Worm (Caenorhabditis elegans) whole organism, late embryonic: ENCODE measurements around the gene Y73B6BL.44.

Experiments used
- C38D4.7 ChIP-seq: fragments of 200-800 bp; sonication (Bioruptor generic); optimal IDR thresholded peaks from 2 replicates; lab custom pipeline; 2018; ENCODE audit warnings: mild to moderate bottlenecking, missing genetic modification characterization, moderate library complexity, missing compliant biosample characterization
- K02D7.2 ChIP-seq: sonication (generic microtip); optimal IDR thresholded peaks from 2 replicates; lab custom pipeline; 2017; ENCODE audit warnings: mild to moderate bottlenecking, missing genetic modification characterization, missing compliant biosample characterization
- T23F11.4 ChIP-seq: fragments of 200-800 bp; sonication (Bioruptor generic); optimal IDR thresholded peaks from 2 replicates; lab custom pipeline; 2018; ENCODE audit warnings: mild to moderate bottlenecking, missing genetic modification characterization, missing compliant biosample characterization
- ahr-1 ChIP-seq: sonication (generic microtip); optimal IDR thresholded peaks from 2 replicates; lab custom pipeline; 2016; ENCODE audit warnings: missing genetic modification characterization, missing compliant biosample characterization
- ceh-14 ChIP-seq: sonication (generic microtip); optimal IDR thresholded peaks from 2 replicates; lab custom pipeline; 2016; ENCODE audit warnings: missing genotype, missing genetic modification characterization, missing compliant biosample characterization
- ceh-19 ChIP-seq: fragments of 200-800 bp; sonication (Bioruptor generic); optimal IDR thresholded peaks from 2 replicates; lab custom pipeline; 2018; ENCODE audit warnings: mild to moderate bottlenecking, missing genetic modification characterization, missing compliant biosample characterization
- ceh-22 ChIP-seq: sonication (generic microtip); optimal IDR thresholded peaks from 2 replicates; lab custom pipeline; 2017; ENCODE audit warnings: missing biosample characterization, missing genetic modification characterization
- ceh-24 ChIP-seq: sonication (generic microtip); optimal IDR thresholded peaks from 2 replicates; lab custom pipeline; 2016; ENCODE audit warnings: mild to moderate bottlenecking, missing genetic modification characterization, missing compliant biosample characterization
- ceh-30 ChIP-seq: fragments of 150-350 bp; optimal IDR thresholded peaks from 2 replicates; lab custom pipeline; 2014; ENCODE audit warnings: missing biosample characterization, missing genetic modification characterization
- ceh-31 ChIP-seq: sonication (generic microtip); optimal IDR thresholded peaks from 2 replicates; lab custom pipeline; 2016; ENCODE audit warnings: missing genetic modification characterization, missing compliant biosample characterization
- ceh-34 ChIP-seq: sonication (generic microtip); optimal IDR thresholded peaks from 2 replicates; lab custom pipeline; 2016; ENCODE audit warnings: mild to moderate bottlenecking, missing genetic modification characterization, missing compliant biosample characterization
- ceh-45 ChIP-seq: fragments of 200-800 bp; sonication (Bioruptor generic); IDR thresholded peaks from 2 replicates; pipeline ENCODE4 v1.3.6; 2022; ENCODE audit warnings: missing genetic modification reagents, missing genetic modification characterization, missing compliant biosample characterization
- ceh-48 ChIP-seq: sonication (generic microtip); optimal IDR thresholded peaks from 2 replicates; lab custom pipeline; 2016; ENCODE audit warnings: missing genetic modification characterization, inconsistent platforms, missing compliant biosample characterization
- ceh-9 ChIP-seq: sonication (generic microtip); optimal IDR thresholded peaks from 2 replicates; lab custom pipeline; 2016; ENCODE audit warnings: mild to moderate bottlenecking, missing genetic modification characterization, inconsistent platforms, missing compliant biosample characterization
- che-1 ChIP-seq: sonication (generic microtip); optimal IDR thresholded peaks from 2 replicates; lab custom pipeline; 2016; ENCODE audit warnings: mild to moderate bottlenecking, missing genetic modification characterization, missing compliant biosample characterization
- dmd-4 ChIP-seq: sonication (generic microtip); optimal IDR thresholded peaks from 2 replicates; lab custom pipeline; 2016; ENCODE audit warnings: borderline replicate concordance, missing genetic modification characterization, missing compliant biosample characterization
- elt-2 ChIP-seq: sonication (generic microtip); optimal IDR thresholded peaks from 2 replicates; lab custom pipeline; 2016; ENCODE audit warnings: missing genetic modification reagents, missing genetic modification characterization, missing compliant biosample characterization
- elt-4 ChIP-seq: sonication (generic microtip); optimal IDR thresholded peaks from 2 replicates; lab custom pipeline; 2016; ENCODE audit warnings: missing genetic modification characterization, missing compliant biosample characterization
- ets-4 ChIP-seq: sonication (generic microtip); optimal IDR thresholded peaks from 2 replicates; lab custom pipeline; 2016; ENCODE audit warnings: missing genetic modification characterization, missing compliant biosample characterization
- eyg-1 ChIP-seq: sonication (generic microtip); optimal IDR thresholded peaks from 2 replicates; lab custom pipeline; 2016; ENCODE audit warnings: missing genotype, missing genetic modification characterization, missing compliant biosample characterization
- fkh-10 ChIP-seq: fragments of 150-350 bp; optimal IDR thresholded peaks from 2 replicates; lab custom pipeline; 2014; ENCODE audit warnings: missing biosample characterization, missing genetic modification reagents, missing genetic modification characterization
- hlh-13 ChIP-seq: fragments of 200-800 bp; sonication (Bioruptor generic); optimal IDR thresholded peaks from 2 replicates; lab custom pipeline; 2018; ENCODE audit warnings: mild to moderate bottlenecking, missing genetic modification characterization, missing compliant biosample characterization
- hlh-15 ChIP-seq: sonication (generic microtip); optimal IDR thresholded peaks from 2 replicates; lab custom pipeline; 2016; ENCODE audit warnings: missing genetic modification characterization, missing compliant biosample characterization
- hlh-30 ChIP-seq: sonication (generic microtip); optimal IDR thresholded peaks from 2 replicates; lab custom pipeline; 2017; ENCODE audit warnings: antibody characterized with exemption, missing genetic modification characterization, missing compliant biosample characterization; ENCODE audit not compliant: insufficient read depth
- lin-11 ChIP-seq: fragments of 200-800 bp; sonication (Bioruptor generic); optimal IDR thresholded peaks from 2 replicates; lab custom pipeline; 2018; ENCODE audit warnings: mild to moderate bottlenecking, missing genetic modification characterization, missing compliant biosample characterization
- mec-3 ChIP-seq: sonication (generic microtip); optimal IDR thresholded peaks from 2 replicates; lab custom pipeline; 2016; ENCODE audit warnings: borderline replicate concordance, missing genetic modification characterization, missing compliant biosample characterization
- nfya-1 ChIP-seq: sonication (generic microtip); optimal IDR thresholded peaks from 2 replicates; lab custom pipeline; 2017; ENCODE audit warnings: missing genetic modification characterization, mild to moderate bottlenecking, missing compliant biosample characterization, antibody characterized with exemption, moderate library complexity
- nhr-11 ChIP-seq: fragments of 150-350 bp; optimal IDR thresholded peaks from 2 replicates; lab custom pipeline; 2014; ENCODE audit warnings: missing biosample characterization, missing genetic modification characterization
- nhr-232 ChIP-seq: sonication (generic microtip); optimal IDR thresholded peaks from 2 replicates; lab custom pipeline; 2016; ENCODE audit warnings: missing genetic modification characterization, missing compliant biosample characterization
- npax-4 ChIP-seq: sonication (generic microtip); optimal IDR thresholded peaks from 2 replicates; lab custom pipeline; 2016; ENCODE audit warnings: missing genetic modification characterization, missing compliant biosample characterization
- pag-3 ChIP-seq: sonication (generic microtip); optimal IDR thresholded peaks from 2 replicates; lab custom pipeline; 2016; ENCODE audit warnings: missing compliant biosample characterization, missing genetic modification characterization, borderline replicate concordance
- pat-9 ChIP-seq: fragments of 200-800 bp; sonication (Bioruptor generic); optimal IDR thresholded peaks from 2 replicates; lab custom pipeline; 2018; ENCODE audit warnings: mild to moderate bottlenecking, missing genetic modification characterization, moderate library complexity, missing compliant biosample characterization
- pax-1 ChIP-seq: fragments of 150-350 bp; optimal IDR thresholded peaks from 2 replicates; lab custom pipeline; 2014; ENCODE audit warnings: missing biosample characterization, missing genetic modification characterization
- pha-2 ChIP-seq: sonication (generic microtip); optimal IDR thresholded peaks from 2 replicates; lab custom pipeline; 2017; ENCODE audit warnings: mild to moderate bottlenecking, missing genetic modification characterization, missing compliant biosample characterization
- pha-4 ChIP-seq: fragments of 150-350 bp; optimal IDR thresholded peaks from 2 replicates; lab custom pipeline; 2018; ENCODE audit warnings: missing biosample characterization, missing genetic modification reagents, missing genetic modification characterization
- pros-1 ChIP-seq: fragments of 150-350 bp; optimal IDR thresholded peaks from 2 replicates; lab custom pipeline; 2014; ENCODE audit warnings: missing biosample characterization, missing genetic modification reagents, missing genetic modification characterization
- rnt-1 ChIP-seq: sonication (generic microtip); optimal IDR thresholded peaks from 2 replicates; lab custom pipeline; 2016; ENCODE audit warnings: missing genetic modification characterization, missing compliant biosample characterization
- sdc-2 ChIP-seq: sonication (generic microtip); optimal IDR thresholded peaks from 2 replicates; lab custom pipeline; 2016; ENCODE audit warnings: missing genotype, missing genetic modification characterization, missing compliant biosample characterization
- sox-2 ChIP-seq: fragments of 200-800 bp; sonication (Bioruptor generic); IDR thresholded peaks from 2 replicates; pipeline ENCODE4 v1.3.6; 2022; ENCODE audit warnings: missing genetic modification reagents, missing genetic modification characterization, missing compliant biosample characterization
- tbx-2 ChIP-seq: sonication (generic microtip); optimal IDR thresholded peaks from 2 replicates; lab custom pipeline; 2016; ENCODE audit warnings: missing genetic modification characterization, missing compliant biosample characterization
- ttx-3 ChIP-seq: sonication (generic microtip); optimal IDR thresholded peaks from 2 replicates; lab custom pipeline; 2016; ENCODE audit warnings: missing genetic modification reagents, missing genetic modification characterization, missing compliant biosample characterization
- unc-42 ChIP-seq: sonication (generic microtip); optimal IDR thresholded peaks from 2 replicates; lab custom pipeline; 2016; ENCODE audit warnings: missing genotype, missing genetic modification characterization, missing compliant biosample characterization
- unc-55 ChIP-seq: sonication (generic microtip); optimal IDR thresholded peaks from 2 replicates; lab custom pipeline; 2017; ENCODE audit warnings: missing biosample characterization, missing genetic modification reagents, missing genetic modification characterization
- ztf-16 ChIP-seq: sonication (generic microtip); optimal IDR thresholded peaks from 2 replicates; lab custom pipeline; 2017; ENCODE audit warnings: missing genetic modification characterization, missing compliant biosample characterization

Gene Y73B6BL.44

ce11 chrIV:6526522-6526921 is 33.1 kb downstream of the Y73B6BL.44 start:
- no peak for TF ChIP-seq che-1
- no peak for TF ChIP-seq ceh-45 (GFP tag; lab: Robert Waterston, UW)
- no peak for TF ChIP-seq hlh-13 (GFP tag; lab: Kevin White, UChicago)
- no peak for TF ChIP-seq ztf-16
- TF ChIP-seq ceh-48 (tag; lab: Kevin White, UChicago) = no peak
- no peak for TF ChIP-seq elt-2 (tag; lab: Kevin White, UChicago)
- no peak for TF ChIP-seq sox-2 (GFP tag; lab: Robert Waterston, UW)
- no peak for TF ChIP-seq T23F11.4 (GFP tag; lab: Kevin White, UChicago)
- no peak for TF ChIP-seq pax-1 (tag; lab: Kevin White, UChicago)
- no peak for TF ChIP-seq pros-1 (tag; lab: Kevin White, UChicago)
- no peak for TF ChIP-seq elt-4 (tag; lab: Kevin White, UChicago)
- TF ChIP-seq ceh-34 (tag; lab: Kevin White, UChicago) = no peak
- TF ChIP-seq ceh-22 (tag; lab: Kevin White, UChicago) = no peak
- no peak for TF ChIP-seq unc-42
- TF ChIP-seq ttx-3 (tag; lab: Kevin White, UChicago) = no peak
- no peak for TF ChIP-seq dmd-4 (tag; lab: Kevin White, UChicago)
- no peak for TF ChIP-seq ceh-24 (tag; lab: Kevin White, UChicago)
- no peak for TF ChIP-seq npax-4 (tag; lab: Kevin White, UChicago)
- TF ChIP-seq nfya-1 (tag; lab: Kevin White, UChicago) = no peak

DNA sequence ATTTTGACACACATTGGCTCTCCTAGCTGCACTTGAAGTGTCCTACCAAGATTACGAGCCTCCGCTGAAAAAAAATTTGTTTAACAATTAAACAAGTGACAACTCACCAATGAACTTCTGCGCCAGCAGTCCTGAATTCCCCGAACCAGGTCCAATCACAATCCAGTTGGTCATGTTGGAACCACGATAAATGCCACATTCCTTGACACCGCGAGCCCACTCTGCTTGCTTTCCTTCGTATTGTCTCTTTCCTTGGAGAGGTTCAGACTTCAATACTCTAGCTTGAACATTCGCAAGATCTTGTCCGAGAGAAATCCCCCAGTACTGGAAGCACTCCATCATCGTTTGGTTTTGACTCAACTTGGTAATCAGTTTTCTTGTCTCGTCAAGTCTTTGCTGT is 34.8 kb downstream of the Y73B6BL.44 start:
- TF ChIP-seq npax-4 (tag; lab: Kevin White, UChicago) (no peak), eyg-1 (tag; lab: Kevin White, UChicago) (no peak)

- TF ChIP-seq mec-3 (tag; lab: Kevin White, UChicago) = no peak
- no peak for TF ChIP-seq tbx-2
- TF ChIP-seq unc-55 (GFP tag; lab: Kevin White, UChicago) = no peak
- TF ChIP-seq ceh-9 (tag; lab: Kevin White, UChicago) = no peak
- TF ChIP-seq ceh-31 (tag; lab: Kevin White, UChicago) = no peak
- TF ChIP-seq hlh-15 (tag; lab: Kevin White, UChicago) = no peak
- TF ChIP-seq nfya-1 (tag; lab: Kevin White, UChicago) = no peak
- TF ChIP-seq nhr-232 = no peak
- no peak for TF ChIP-seq pax-1 (tag; lab: Kevin White, UChicago)
- no peak for TF ChIP-seq rnt-1 (tag; lab: Kevin White, UChicago)
- TF ChIP-seq T23F11.4 (GFP tag; lab: Kevin White, UChicago) = no peak
- no peak for TF ChIP-seq ceh-22 (tag; lab: Kevin White, UChicago)
- no peak for TF ChIP-seq ets-4 (tag; lab: Kevin White, UChicago)
- TF ChIP-seq nhr-11 = no peak
- TF ChIP-seq ceh-48 (tag; lab: Kevin White, UChicago) = no peak
- no peak for TF ChIP-seq ceh-14 (tag; lab: Kevin White, UChicago)
- no peak for TF ChIP-seq pha-2 (tag; lab: Kevin White, UChicago)
- no peak for TF ChIP-seq K02D7.2 (tag; lab: Kevin White, UChicago)
- no peak for TF ChIP-seq sdc-2 (tag; lab: Kevin White, UChicago)
These were observed 36.4 kb downstream of the Y73B6BL.44 start for ce11 chrIV:6529832-6530231.

DNA sequence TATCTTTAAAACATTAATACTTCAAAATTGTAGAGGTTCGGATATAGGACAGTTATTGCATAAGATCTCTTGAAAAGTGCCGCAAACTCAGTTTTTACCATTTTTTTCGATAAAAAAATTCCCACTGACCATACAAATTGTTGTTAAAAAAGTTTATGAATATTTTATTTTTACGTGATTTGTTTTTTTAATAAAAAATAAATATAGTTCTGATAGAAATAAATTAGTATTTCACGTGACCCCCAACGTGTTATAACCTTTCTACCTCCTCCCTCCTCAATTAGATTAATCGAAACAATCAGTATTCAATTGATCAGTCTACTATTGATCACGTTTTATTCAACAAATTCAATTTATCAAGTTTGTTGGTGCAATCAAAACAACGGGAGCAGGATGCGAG is 38.1 kb downstream of the Y73B6BL.44 start, which contains the start of gene C01G5.4:
TSS of gene C01G5.4 (plus strand) at position 301 of the 400 bp plus-strand sequence.
- no peak for TF ChIP-seq ceh-30 (tag; lab: Kevin White, UChicago)
- no peak for TF ChIP-seq fkh-10 (GFP tag; lab: Kevin White, UChicago)
- no peak for TF ChIP-seq pha-4 (tag; lab: Kevin White, UChicago)
- no peak for TF ChIP-seq rnt-1 (tag; lab: Kevin White, UChicago)
- TF ChIP-seq unc-55 (GFP tag; lab: Kevin White, UChicago) = no peak
- TF ChIP-seq hlh-30 (tag; lab: Kevin White, UChicago) = no peak
- no peak for TF ChIP-seq C38D4.7 (GFP tag; lab: Kevin White, UChicago)
- no peak for TF ChIP-seq T23F11.4 (GFP tag; lab: Kevin White, UChicago)
- TF ChIP-seq nhr-11 = no peak
- TF ChIP-seq pag-3 (tag; lab: Kevin White, UChicago) = no peak
- TF ChIP-seq ceh-19 (GFP tag; lab: Kevin White, UChicago) = no peak
- no peak for TF ChIP-seq lin-11 (tag; lab: Kevin White, UChicago)
- no peak for TF ChIP-seq ahr-1 (tag; lab: Kevin White, UChicago)
- no peak for TF ChIP-seq nhr-232
- no peak for TF ChIP-seq pat-9 (tag; lab: Kevin White, UChicago)
- no peak for TF ChIP-seq sdc-2 (tag; lab: Kevin White, UChicago)
- no peak for TF ChIP-seq ets-4 (tag; lab: Kevin White, UChicago)
- no peak for TF ChIP-seq elt-2 (tag; lab: Kevin White, UChicago)
- TF ChIP-seq unc-42 = no peak
- TF ChIP-seq ceh-48 (tag; lab: Kevin White, UChicago) = no peak
